Fruit fly (Drosophila melanogaster): ENCODE results near the gene CG6985.

CG6985 gene

DNA sequence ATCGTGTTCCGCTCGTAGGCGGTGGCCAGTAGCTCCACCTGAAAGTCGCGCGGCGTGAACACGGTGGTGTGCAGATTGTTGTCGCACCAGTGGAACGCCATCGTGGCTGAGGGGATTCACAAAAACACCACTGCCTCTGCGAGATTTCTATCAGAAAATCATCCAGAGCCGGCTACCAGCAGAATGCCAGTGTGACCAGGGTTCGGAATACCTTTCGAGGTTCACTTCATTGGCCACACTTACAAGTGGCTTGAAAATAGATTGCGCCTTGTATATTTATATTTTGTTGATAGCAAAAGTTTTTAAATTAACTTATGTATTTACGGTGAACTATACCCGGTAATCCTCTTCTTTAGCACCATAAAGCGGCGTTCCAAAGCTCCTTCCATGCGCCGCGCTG, at the start of gene CG6985, which contains the start of gene Dcr-1:
CG6985 (plus strand) TSS at position 221 of the 400 bp plus-strand sequence.
Dcr-1 (minus strand) TSS at position 162 of the 400 bp plus-strand sequence.
- no peak for TF ChIP-seq pan (optimal IDR thresholded peaks at IDR 0.05)

dm6 chr3R:22694659-22695058, 46.3 kb upstream of the CG6985 start, which contains the start of gene cd:
TSS of gene cd (plus strand) at chr3R:22694959.
- TF ChIP-seq psq (optimal IDR thresholded peaks at IDR 0.05): no peak
- TF ChIP-seq pan (optimal IDR thresholded peaks at IDR 0.05): no peak
- TF ChIP-seq Dll (optimal IDR thresholded peaks at IDR 0.05): no peak

dm6 chr3R:22698208-22698607, 42.7 kb upstream of the CG6985 start, which contains the start of gene Cyp6d4:
TSS of gene Cyp6d4 (plus strand) at chr3R:22698319.
- TF ChIP-seq CG8478 (optimal IDR thresholded peaks at IDR 0.05): no peak
- no peak for TF ChIP-seq usp (GFP tag; optimal IDR thresholded peaks at IDR 0.05)
- TF ChIP-seq pan (optimal IDR thresholded peaks at IDR 0.05): no peak
- TF ChIP-seq EcR (GFP tag; optimal IDR thresholded peaks at IDR 0.05): no peak
- no peak for TF ChIP-seq psq (optimal IDR thresholded peaks at IDR 0.05)
- no peak for TF ChIP-seq Dll (optimal IDR thresholded peaks at IDR 0.05)

- no peak for TF ChIP-seq Dll (optimal IDR thresholded peaks at IDR 0.05)
- no peak for TF ChIP-seq psq (optimal IDR thresholded peaks at IDR 0.05)
- no peak for TF ChIP-seq CG8478 (optimal IDR thresholded peaks at IDR 0.05)
- no peak for TF ChIP-seq usp (GFP tag; optimal IDR thresholded peaks at IDR 0.05)
- TF ChIP-seq pan (optimal IDR thresholded peaks at IDR 0.05): no peak
- TF ChIP-seq EcR (GFP tag; optimal IDR thresholded peaks at IDR 0.05): no peak
Measured at dm6 chr3R:22701793-22702192, 39.2 kb upstream of the CG6985 start, which contains the start of the genes CG6972 and CCAP. TSS of gene CG6972 (plus strand) at chr3R:22702007. TSS of gene CCAP (minus strand) at chr3R:22702084.

- TF ChIP-seq EcR (GFP tag; optimal IDR thresholded peaks at IDR 0.05): no peak
- TF ChIP-seq usp (GFP tag; optimal IDR thresholded peaks at IDR 0.05): no peak
- TF ChIP-seq psq (optimal IDR thresholded peaks at IDR 0.05): no peak
- TF ChIP-seq Dll (optimal IDR thresholded peaks at IDR 0.05): no peak
- TF ChIP-seq CG8478 (optimal IDR thresholded peaks at IDR 0.05): no peak
- TF ChIP-seq pan (optimal IDR thresholded peaks at IDR 0.05): no peak
Measured at dm6 chr3R:22707178-22707577, 33.8 kb upstream of the CG6985 start, which contains the start of gene CG13842. TSS of gene CG13842 (minus strand) at chr3R:22707278.

DNA sequence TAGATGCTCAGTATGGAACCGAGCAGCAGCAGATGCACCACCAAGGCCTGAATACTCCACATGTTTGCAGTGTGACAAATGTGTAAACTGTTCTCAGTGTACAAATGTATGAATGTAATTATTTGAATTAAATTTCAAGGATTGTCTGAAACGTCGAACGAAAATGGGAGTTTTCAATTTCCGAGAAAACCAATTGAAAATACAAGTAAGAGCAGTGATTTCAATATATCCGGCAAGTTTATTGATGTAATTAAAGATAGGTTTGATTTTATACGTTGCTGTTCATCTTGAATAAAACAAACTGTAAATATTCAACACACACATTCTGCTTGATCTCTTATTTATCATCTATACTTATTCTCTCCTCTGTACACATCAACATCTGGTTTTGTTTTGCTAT, 30.3 kb upstream of the CG6985 start, which contains the start of gene CG4907:
CG4907 (minus strand) TSS at position 101 of the 400 bp plus-strand sequence.
- no peak for TF ChIP-seq psq (optimal IDR thresholded peaks at IDR 0.05)
- no peak for TF ChIP-seq pan (optimal IDR thresholded peaks at IDR 0.05)
- TF ChIP-seq EcR (GFP tag; optimal IDR thresholded peaks at IDR 0.05): no peak
- no peak for TF ChIP-seq usp (GFP tag; optimal IDR thresholded peaks at IDR 0.05)
- TF ChIP-seq CG8478 (optimal IDR thresholded peaks at IDR 0.05): no peak
- no peak for TF ChIP-seq Dll (optimal IDR thresholded peaks at IDR 0.05)

DNA sequence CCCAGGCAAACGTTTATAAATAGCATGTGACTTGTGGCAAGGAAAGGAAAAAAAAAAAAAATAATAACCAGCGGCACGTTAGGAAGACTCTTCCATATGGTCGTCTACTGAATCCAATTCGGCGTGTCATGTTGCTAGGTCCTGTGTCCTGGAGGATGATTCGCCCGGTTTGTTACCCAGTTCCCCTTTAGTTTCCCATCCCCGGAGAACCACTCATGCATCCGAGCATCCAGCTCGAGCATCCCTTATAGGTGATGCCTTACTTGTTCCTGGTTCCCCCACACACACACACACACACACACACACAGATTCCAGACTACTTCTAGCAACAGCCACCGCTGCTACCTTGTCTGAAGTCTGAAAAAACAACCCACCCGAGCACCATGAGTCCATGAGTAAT, 23.1 kb upstream of the CG6985 start:
- TF ChIP-seq pan (optimal IDR thresholded peaks at IDR 0.05) (no peak), CG8478 (optimal IDR thresholded peaks at IDR 0.05) (no peak), usp (GFP tag; optimal IDR thresholded peaks at IDR 0.05) (no peak), psq (optimal IDR thresholded peaks at IDR 0.05) (no peak), Dll (optimal IDR thresholded peaks at IDR 0.05) (no peak), EcR (GFP tag; optimal IDR thresholded peaks at IDR 0.05) (no peak)

DNA sequence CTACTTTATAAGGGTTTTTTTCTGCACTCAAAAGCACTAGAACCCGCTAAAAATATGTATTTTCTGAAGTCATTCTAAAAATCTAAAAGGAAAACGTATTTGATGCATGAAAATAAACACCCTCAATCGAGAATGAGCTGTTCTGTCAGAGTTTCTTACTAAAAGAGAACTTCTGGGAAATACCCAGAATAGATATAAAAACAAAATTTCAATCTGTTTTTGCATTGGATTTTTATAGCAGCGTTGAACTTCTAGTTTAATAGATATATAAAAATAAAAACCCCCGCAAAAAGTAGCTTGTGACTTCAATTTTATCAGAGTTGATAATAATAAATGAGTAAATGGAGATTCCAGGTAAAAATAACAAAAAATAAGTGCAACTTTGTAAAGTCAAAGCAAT, 22.5 kb upstream of the CG6985 start:
- TF ChIP-seq psq (optimal IDR thresholded peaks at IDR 0.05) (no peak), Dll (optimal IDR thresholded peaks at IDR 0.05) (no peak), usp (GFP tag; optimal IDR thresholded peaks at IDR 0.05) (no peak), CG8478 (optimal IDR thresholded peaks at IDR 0.05) (no peak), EcR (GFP tag; optimal IDR thresholded peaks at IDR 0.05) (no peak), pan (optimal IDR thresholded peaks at IDR 0.05) (no peak)

DNA sequence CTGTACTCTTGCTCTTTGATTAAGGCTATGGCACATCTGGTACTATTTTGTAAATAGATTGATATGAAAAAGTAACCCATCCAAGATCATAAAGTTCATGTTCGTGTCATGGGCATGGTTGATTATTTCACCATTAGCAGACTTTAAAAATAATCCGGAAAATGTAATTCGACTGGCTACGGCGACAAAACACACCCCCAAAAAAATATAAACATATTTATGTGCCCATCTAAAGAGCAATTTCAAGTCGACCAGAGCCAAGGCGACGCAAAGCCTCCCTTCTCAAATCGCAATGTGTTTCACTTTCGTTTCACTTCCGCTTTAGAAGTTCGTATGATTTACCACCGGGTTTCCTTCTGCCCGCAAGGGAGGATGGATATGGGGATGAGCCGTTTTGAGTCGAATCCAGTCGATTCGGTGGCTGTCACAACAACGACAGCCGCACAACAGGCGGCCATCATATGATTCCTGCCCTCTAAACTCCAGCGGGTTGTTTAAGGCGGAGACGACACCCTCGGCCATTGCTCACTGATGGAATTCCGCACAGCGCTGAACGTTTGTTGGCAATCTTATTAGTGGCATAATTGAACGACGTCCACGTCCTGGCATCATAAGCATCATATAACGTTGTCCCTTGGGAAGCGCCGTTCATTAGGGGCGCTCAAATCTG, 21.9 kb upstream of the CG6985 start:
- no peak for TF ChIP-seq CG8478 (optimal IDR thresholded peaks at IDR 0.05)
- no peak for TF ChIP-seq Dll (optimal IDR thresholded peaks at IDR 0.05)

DNA sequence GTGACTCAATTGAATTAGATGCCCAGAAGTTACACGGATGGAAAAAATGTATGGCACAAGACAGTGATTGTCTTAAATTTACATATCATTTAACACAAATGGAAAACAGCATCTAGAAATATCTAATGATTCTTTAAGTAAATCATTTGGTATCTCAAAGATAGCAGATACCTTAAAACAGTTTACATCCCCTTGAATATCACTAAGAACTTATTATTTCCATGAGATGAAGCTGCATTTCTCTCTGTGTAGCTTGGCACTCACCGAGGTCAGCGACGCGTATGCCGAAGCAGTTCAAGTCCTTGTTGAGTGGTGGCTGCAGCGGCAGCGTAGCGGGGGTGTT, 21.4 kb upstream of the CG6985 start:
- no peak for TF ChIP-seq pan (optimal IDR thresholded peaks at IDR 0.05)
- no peak for TF ChIP-seq CG8478 (optimal IDR thresholded peaks at IDR 0.05)
- no peak for TF ChIP-seq EcR (GFP tag; optimal IDR thresholded peaks at IDR 0.05)
- TF ChIP-seq Dll (optimal IDR thresholded peaks at IDR 0.05): no peak
- no peak for TF ChIP-seq usp (GFP tag; optimal IDR thresholded peaks at IDR 0.05)
- TF ChIP-seq psq (optimal IDR thresholded peaks at IDR 0.05): no peak

DNA sequence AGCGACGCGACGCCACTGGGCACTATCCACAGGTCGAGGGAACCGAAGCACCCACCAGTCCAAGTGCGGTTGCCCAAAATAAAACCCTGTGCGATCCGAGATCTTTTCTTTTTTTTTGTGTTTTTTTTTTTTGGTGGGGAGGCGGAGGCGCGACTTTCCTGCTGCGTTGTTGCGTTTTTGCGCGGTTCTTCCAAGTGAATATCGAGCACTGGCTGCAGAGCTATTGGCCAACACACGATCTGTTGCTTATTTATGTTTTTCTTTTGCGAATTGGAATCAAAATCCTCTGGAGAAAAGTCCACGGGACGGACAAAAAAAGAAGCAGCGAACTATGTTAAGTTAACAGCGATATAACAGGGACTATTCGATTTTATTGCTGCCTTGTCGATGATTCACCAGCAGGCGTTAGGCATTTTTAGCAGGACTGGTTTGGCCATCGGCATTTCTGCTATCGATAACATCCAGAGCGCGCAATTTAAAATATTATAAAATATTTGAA, 20.1 kb upstream of the CG6985 start, which contains the start of gene wge:
wge (minus strand) TSS at position 343 of the 499 bp plus-strand sequence.
- no peak for TF ChIP-seq usp (GFP tag; optimal IDR thresholded peaks at IDR 0.05)
- no peak for TF ChIP-seq CG8478 (optimal IDR thresholded peaks at IDR 0.05)
- no peak for TF ChIP-seq psq (optimal IDR thresholded peaks at IDR 0.05)
- no peak for TF ChIP-seq EcR (GFP tag; optimal IDR thresholded peaks at IDR 0.05)
- TF ChIP-seq Dll (optimal IDR thresholded peaks at IDR 0.05): no peak
- TF ChIP-seq pan (optimal IDR thresholded peaks at IDR 0.05): no peak

DNA sequence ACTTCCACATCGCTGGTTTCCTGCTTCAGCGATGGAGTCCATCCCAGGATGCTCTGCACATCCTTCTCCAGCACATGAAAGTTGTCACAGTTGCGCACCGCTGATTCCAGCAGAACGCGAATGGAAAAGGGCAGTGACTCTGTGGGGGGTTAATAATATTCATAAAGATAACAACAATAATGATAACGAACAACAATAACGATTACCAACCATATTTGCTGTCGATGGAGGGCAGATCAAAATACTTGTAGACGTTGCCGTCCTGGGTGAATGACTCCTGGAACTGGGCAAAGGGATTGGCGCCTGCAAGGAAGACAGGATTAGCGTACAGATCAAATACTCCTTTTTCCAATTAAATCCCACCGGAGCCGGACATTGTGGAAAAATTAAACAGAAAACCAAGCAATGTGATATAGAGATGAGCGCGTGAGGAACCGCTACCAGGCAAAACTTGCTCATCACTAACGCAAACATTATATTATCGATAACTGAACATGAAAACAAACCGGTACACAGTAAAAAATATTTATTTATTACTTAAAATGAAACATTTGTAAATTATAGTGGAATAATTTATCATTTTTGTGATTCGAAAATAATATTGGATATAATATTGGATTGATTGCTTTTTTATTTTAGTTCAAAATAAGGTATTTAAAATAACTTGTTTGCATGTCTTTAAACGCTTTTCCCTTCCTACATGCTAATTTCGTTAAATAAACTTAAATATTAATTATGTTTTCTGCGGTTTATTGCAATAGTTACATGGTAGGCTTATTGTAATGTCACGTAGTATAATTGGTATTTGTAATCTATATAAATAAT, 16.6 kb upstream of the CG6985 start, which contains the start of gene Irp-1A:
Irp-1A (minus strand) TSS at position 439 of the 825 bp plus-strand sequence.
- TF ChIP-seq usp (GFP tag; optimal IDR thresholded peaks at IDR 0.05): no peak
- TF ChIP-seq pan (optimal IDR thresholded peaks at IDR 0.05): no peak
- no peak for TF ChIP-seq EcR (GFP tag; optimal IDR thresholded peaks at IDR 0.05)
- no peak for TF ChIP-seq psq (optimal IDR thresholded peaks at IDR 0.05)
- TF ChIP-seq CG8478 (optimal IDR thresholded peaks at IDR 0.05): no peak
